Fruit fly (Drosophila melanogaster) Kc167 (cell line): ENCODE measurements around the gene Vajk1.

Source experiments
- Myc ChIP-seq: fragments of >200 bp; optimal IDR thresholded peaks from 2 replicates; lab custom pipeline; 2017; ENCODE audit warnings: missing external identifiers
- Sin3A ChIP-seq: fragments of >200 bp; optimal IDR thresholded peaks from 2 replicates; lab custom pipeline; 2018; ENCODE audit warnings: missing external identifiers
- h ChIP-seq: fragments of >200 bp; optimal IDR thresholded peaks from 3 replicates; lab custom pipeline; 2018; ENCODE audit warnings: missing external identifiers
- insv ChIP-seq: fragments of >200 bp; optimal IDR thresholded peaks from 3 replicates; lab custom pipeline; 2018; ENCODE audit warnings: missing external identifiers
- psq ChIP-seq: fragments of >200 bp; optimal IDR thresholded peaks from 2 replicates; lab custom pipeline; 2017; ENCODE audit warnings: missing external identifiers
- ttk ChIP-seq: sonication (Bioruptor generic); optimal IDR thresholded peaks from 2 replicates; lab custom pipeline; 2017; ENCODE audit warnings: missing external identifiers

Vajk1 gene

dm6 chr2L:13928461-13928860, 5.1 kb upstream of the Vajk1 start:
- TF ChIP-seq ttk (lab: Kevin White, UChicago) (no peak), insv (lab: Kevin White, UChicago) (no peak), h (no peak), Sin3A (lab: Kevin White, UChicago) (no peak), psq (lab: Kevin White, UChicago) (no peak), Myc (lab: Kevin White, UChicago) (no peak)

- TF ChIP-seq h (no peak), psq (lab: Kevin White, UChicago) (no peak), Sin3A (lab: Kevin White, UChicago) (no peak), ttk (lab: Kevin White, UChicago) (no peak), insv (lab: Kevin White, UChicago) (no peak), Myc (lab: Kevin White, UChicago) (no peak)
These were observed 2.3 kb upstream of the Vajk1 start for dm6 chr2L:13925699-13926098.

dm6 chr2L:13923984-13924383, 631 bp upstream of the Vajk1 start:
- TF ChIP-seq Myc (lab: Kevin White, UChicago) = no peak
- no peak for TF ChIP-seq Sin3A (lab: Kevin White, UChicago)

- TF ChIP-seq Myc (lab: Kevin White, UChicago) (no peak), Sin3A (lab: Kevin White, UChicago) (no peak), h (no peak), insv (lab: Kevin White, UChicago) (no peak), psq (lab: Kevin White, UChicago) (no peak), ttk (lab: Kevin White, UChicago) (no peak)
These were observed 8.9 kb downstream of the Vajk1 start, which contains the start of gene Ance-3 for dm6 chr2L:13914425-13914824. Ance-3 (plus strand) TSS chr2L:13914725.

dm6 chr2L:13911783-13912182, 11.6 kb downstream of the Vajk1 start, which contains the start of gene Acyp:
Acyp (plus strand) TSS chr2L:13912083.
- no peak for TF ChIP-seq ttk (lab: Kevin White, UChicago)
- TF ChIP-seq Sin3A (lab: Kevin White, UChicago) = no peak
- no peak for TF ChIP-seq insv (lab: Kevin White, UChicago)
- TF ChIP-seq psq (lab: Kevin White, UChicago) = no peak
- TF ChIP-seq h = no peak
- no peak for TF ChIP-seq Myc (lab: Kevin White, UChicago)

dm6 chr2L:13909033-13909432, 14.3 kb downstream of the Vajk1 start, which contains the start of gene Ance-2:
Ance-2 (plus strand) TSS chr2L:13909333.
- TF ChIP-seq Myc (lab: Kevin White, UChicago) (no peak), insv (lab: Kevin White, UChicago) (no peak), psq (lab: Kevin White, UChicago) (no peak), ttk (lab: Kevin White, UChicago) (no peak), h (no peak), Sin3A (lab: Kevin White, UChicago) (no peak)

- no peak for TF ChIP-seq ttk (lab: Kevin White, UChicago)
- TF ChIP-seq insv (lab: Kevin White, UChicago) = no peak
- no peak for TF ChIP-seq Sin3A (lab: Kevin White, UChicago)
- no peak for TF ChIP-seq psq (lab: Kevin White, UChicago)
- no peak for TF ChIP-seq h
- TF ChIP-seq Myc (lab: Kevin White, UChicago) = no peak
These were observed 17.3 kb downstream of the Vajk1 start for dm6 chr2L:13905848-13906585.

- TF ChIP-seq Myc (lab: Kevin White, UChicago) = no peak
- TF ChIP-seq insv (lab: Kevin White, UChicago) = no peak
- TF ChIP-seq ttk (lab: Kevin White, UChicago) = no peak
- TF ChIP-seq psq (lab: Kevin White, UChicago) = no peak
- no peak for TF ChIP-seq Sin3A (lab: Kevin White, UChicago)
- no peak for TF ChIP-seq h
These were observed 18.1 kb downstream of the Vajk1 start, which contains the start of gene Ance for dm6 chr2L:13905072-13905847. Ance (plus strand) TSS chr2L:13905645.

dm6 chr2L:13904331-13904911, 18.9 kb downstream of the Vajk1 start, which contains the start of gene Smg5:
Smg5 (minus strand) TSS chr2L:13904661.
- TF ChIP-seq Myc (lab: Kevin White, UChicago) (no peak), ttk (lab: Kevin White, UChicago) (no peak), insv (lab: Kevin White, UChicago) (no peak), h (no peak), Sin3A (lab: Kevin White, UChicago) (no peak)

dm6 chr2L:13903796-13904330, 19.5 kb downstream of the Vajk1 start:
- TF ChIP-seq Myc (lab: Kevin White, UChicago) = no peak
- TF ChIP-seq ttk (lab: Kevin White, UChicago) = no peak
- no peak for TF ChIP-seq Sin3A (lab: Kevin White, UChicago)
- TF ChIP-seq insv (lab: Kevin White, UChicago) = no peak
- no peak for TF ChIP-seq psq (lab: Kevin White, UChicago)
- no peak for TF ChIP-seq h
